Fruit fly (Drosophila melanogaster): ENCODE results near the gene knrl.

The knrl gene

dm6 chr3L:20600644-20601043 lies 19.8 kb downstream of the knrl start (continued):
- TF ChIP-seq caup (GFP tag; optimal IDR thresholded peaks at IDR 0.05; ENCODE audit: severe bottlenecking) (no peak), CG7839 (tag; optimal IDR thresholded peaks at IDR 0.05) (peak; percentile 68), eve (GFP tag; optimal IDR thresholded peaks at IDR 0.05) (peak in 1 of 2 experiments; percentile 31), Pdp1 (GFP tag; optimal IDR thresholded peaks at IDR 0.05) (peak in 1 of 2 experiments; percentile 27), danr (GFP tag; IDR thresholded peaks at IDR 0.05) (no peak), Bteb2 (GFP tag; optimal IDR thresholded peaks at IDR 0.05) (no peak), H15 (GFP tag; IDR thresholded peaks at IDR 0.05) (0 out of 3 replicates have a peak, but pooled peaks have one; percentile 17), Asciz (GFP tag; optimal IDR thresholded peaks at IDR 0.05) (peak; percentile 5), CG8924 (tag; optimal IDR thresholded peaks at IDR 0.05) (peak; percentile 60), cad (GFP tag; optimal IDR thresholded peaks at IDR 0.05) (no peak), CG1792 (GFP tag; optimal IDR thresholded peaks at IDR 0.05) (no peak), CG8388 (GFP tag; optimal IDR thresholded peaks at IDR 0.05) (peak; percentile 52), CG15479 (GFP tag; optimal IDR thresholded peaks at IDR 0.05) (peak; percentile 3), Hsf (GFP tag; optimal IDR thresholded peaks at IDR 0.05) (no peak), Ptx1 (GFP tag; IDR thresholded peaks at IDR 0.05) (peak; percentile 49), slbo (GFP tag; IDR thresholded peaks at IDR 0.05) (0 out of 2 replicates have a peak, but pooled peaks have one; percentile 11), Nf-YA (GFP tag; IDR thresholded peaks at IDR 0.05) (no peak), CG3065 (GFP tag; optimal IDR thresholded peaks at IDR 0.05) (no peak), CG8281 (tag; optimal IDR thresholded peaks at IDR 0.05) (peak; percentile 2), stc (GFP tag; IDR thresholded peaks at IDR 0.05) (0 out of 2 replicates have a peak, but pooled peaks have one; percentile 32), ftz-f1 (GFP tag; optimal IDR thresholded peaks at IDR 0.05) (no peak), CG13296 (GFP tag; optimal IDR thresholded peaks at IDR 0.05) (no peak), tll (GFP tag; optimal IDR thresholded peaks at IDR 0.05) (peak in 1 of 2 experiments; percentile 72), CG12391 (tag; optimal IDR thresholded peaks at IDR 0.05) (peak; percentile 57), CG12219 (GFP tag; optimal IDR thresholded peaks at IDR 0.05) (peak; percentile 19), bcd (GFP tag; optimal IDR thresholded peaks at IDR 0.05) (peak; percentile 26), CG6854 (GFP tag; optimal IDR thresholded peaks at IDR 0.05) (no peak), nmo (GFP tag; optimal IDR thresholded peaks at IDR 0.05) (peak; percentile 54), sug (tag; optimal IDR thresholded peaks at IDR 0.05) (no peak), klu (GFP tag; IDR thresholded peaks at IDR 0.05) (peak; percentile 25; the same call in 1 of the 2 replicates), Gsc (GFP tag; IDR thresholded peaks at IDR 0.05) (no peak), H2.0 (GFP tag; IDR thresholded peaks at IDR 0.05) (no peak), CG2116 (GFP tag; optimal IDR thresholded peaks at IDR 0.05) (no peak), E2f1 (GFP tag; IDR thresholded peaks at IDR 0.05) (peak; percentile 49), dpn (GFP tag; optimal IDR thresholded peaks at IDR 0.05) (peak in 1 of 2 experiments; percentile 13), CG8290 (GFP tag; optimal IDR thresholded peaks at IDR 0.05) (no peak), CG8290 (tag; optimal IDR thresholded peaks at IDR 0.05) (no peak), NC2α (GFP tag; optimal IDR thresholded peaks at IDR 0.05) (no peak), CG11398 (GFP tag; optimal IDR thresholded peaks at IDR 0.05) (no peak), dimm (GFP tag; IDR thresholded peaks at IDR 0.05) (no peak), CG30403 (GFP tag; optimal IDR thresholded peaks at IDR 0.05) (peak; percentile 38), CG14860 (GFP tag; IDR thresholded peaks at IDR 0.05; ENCODE audit: partially characterized antibody) (no peak), inv (GFP tag; IDR thresholded peaks at IDR 0.05; ENCODE audit: partially characterized antibody) (no peak), Sry-β (GFP tag; optimal IDR thresholded peaks at IDR 0.05) (no peak), Eip74EF (GFP tag; optimal IDR thresholded peaks at IDR 0.05) (peak in 1 of 2 experiments; percentile 5), Neu2 (GFP tag; optimal IDR thresholded peaks at IDR 0.05; ENCODE audit: borderline replicate concordance) (no peak), CG8765 (GFP tag; IDR thresholded peaks at IDR 0.05) (peak; percentile 66; the same call in 1 of the 2 replicates), Fer3 (tag; optimal IDR thresholded peaks at IDR 0.05) (peak; percentile 38), CG32767 (GFP tag; IDR thresholded peaks at IDR 0.05) (0 out of 2 replicates have a peak, but pooled peaks have one; percentile 43), CG14441 (GFP tag; IDR thresholded peaks at IDR 0.05) (0 out of 2 replicates have a peak, but pooled peaks have one; percentile 16)

Measured in whole organism, embryonic.